Worm (Caenorhabditis elegans): ENCODE data around the gene R11D1.10.

DNA sequence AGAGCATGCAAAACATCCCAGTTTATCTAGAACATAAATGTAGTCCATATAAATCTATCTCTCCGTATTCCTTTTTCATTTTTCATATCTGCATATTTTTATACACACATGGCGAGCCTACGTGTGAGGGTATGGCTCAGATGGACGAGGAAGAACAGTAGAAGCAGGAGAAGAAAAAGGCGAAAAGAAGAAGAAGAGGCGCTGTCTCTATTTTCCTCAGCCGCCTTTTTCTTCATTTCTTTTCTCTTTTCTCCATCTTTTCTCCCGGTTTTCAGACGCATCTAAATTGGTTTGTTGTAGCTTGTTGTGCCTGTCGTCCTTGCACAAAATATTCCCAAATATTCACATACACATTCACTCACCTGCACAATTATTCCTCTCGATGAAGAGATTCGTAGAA, 33.4 kb upstream of the R11D1.10 start, which contains the start of gene K10C8.4:
- TF ChIP-seq egl-27 (tag; optimal IDR thresholded peaks at IDR 0.05): no peak
- no peak for TF ChIP-seq lin-13 (GFP tag; optimal IDR thresholded peaks at IDR 0.05)
- TF ChIP-seq nhr-237 (tag; optimal IDR thresholded peaks at IDR 0.05): no peak
- TF ChIP-seq mbf-1 (tag; optimal IDR thresholded peaks at IDR 0.05): no peak
- TF ChIP-seq nhr-12 (tag; optimal IDR thresholded peaks at IDR 0.05): no peak
- TF ChIP-seq lin-11 (tag; optimal IDR thresholded peaks at IDR 0.05): no peak
